Worm (Caenorhabditis elegans) whole organism, mixed stage, embryonic: ENCODE results near the gene cut-6.

ENCODE experiments used
- ces-1 ChIP-seq: fragments of 150-350 bp; optimal IDR thresholded peaks from 2 replicates; lab custom pipeline; 2014; ENCODE audit warnings: missing biosample characterization, missing genetic modification reagents, missing genetic modification characterization
- lsy-2 ChIP-seq: fragments of 150-350 bp; optimal IDR thresholded peaks from 2 replicates; lab custom pipeline; 2014; ENCODE audit warnings: missing biosample characterization, missing genetic modification characterization

DNA sequence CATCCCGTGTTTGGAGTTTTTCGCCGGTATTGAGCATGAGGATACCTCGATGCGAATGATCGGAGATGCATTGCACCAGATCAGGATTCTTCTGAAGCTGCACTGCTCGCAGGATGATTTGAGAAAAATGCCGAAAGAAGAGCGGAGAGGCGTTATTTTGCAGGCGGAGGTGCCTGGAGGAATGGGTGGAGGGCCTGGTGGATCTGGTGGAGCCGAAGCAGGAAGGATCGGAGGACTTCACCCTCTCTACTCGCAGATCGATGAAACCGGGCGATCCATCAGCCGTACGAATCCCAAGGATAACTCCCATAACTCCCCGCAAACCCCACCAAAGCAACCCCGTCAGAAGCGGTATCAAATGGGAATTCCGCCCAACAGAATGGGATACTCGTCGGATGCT lies 27.9 kb downstream of the cut-6 start:
- TF ChIP-seq ces-1 (GFP tag; lab: Kevin White, UChicago) (no peak), lsy-2 (tag; lab: Kevin White, UChicago) (no peak)
